Worm (Caenorhabditis elegans) whole organism, L1 larva: ENCODE results near the gene hcp-3.
A peak's percentile ranks its signal among the peaks of the same experiment; 100 is the strongest.

Experiments
- C04F5.9 ChIP-seq: sonication (generic microtip); optimal IDR thresholded peaks from 2 replicates; lab custom pipeline; 2016; ENCODE audit warnings: missing genetic modification characterization, missing compliant biosample characterization
- C16A3.4 ChIP-seq: fragments of 150-350 bp; optimal IDR thresholded peaks from 2 replicates; lab custom pipeline; 2014; ENCODE audit warnings: missing biosample characterization, missing genetic modification characterization
- Y116A8C.19 ChIP-seq: sonication (generic microtip); optimal IDR thresholded peaks from 2 replicates; lab custom pipeline; 2016; ENCODE audit warnings: missing compliant biosample characterization, missing genetic modification characterization, borderline replicate concordance
- aly-2 ChIP-seq: fragments of 150-350 bp; optimal IDR thresholded peaks from 2 replicates; lab custom pipeline; 2014; ENCODE audit warnings: missing biosample characterization, missing genetic modification characterization
- ceh-63 ChIP-seq: fragments of 200-800 bp; sonication (Bioruptor generic); optimal IDR thresholded peaks from 2 replicates; lab custom pipeline; 2018; ENCODE audit warnings: mild to moderate bottlenecking, missing genetic modification characterization, missing compliant biosample characterization
- ceh-8 ChIP-seq: fragments of 200-800 bp; sonication (Bioruptor generic); optimal IDR thresholded peaks from 2 replicates; lab custom pipeline; 2018; ENCODE audit warnings: mild to moderate bottlenecking, missing genetic modification characterization, moderate library complexity, missing compliant biosample characterization
- ceh-90 ChIP-seq: sonication (generic microtip); optimal IDR thresholded peaks from 2 replicates; lab custom pipeline; 2016; ENCODE audit warnings: missing genetic modification characterization, missing compliant biosample characterization
- dsc-1 ChIP-seq: sonication (generic microtip); optimal IDR thresholded peaks from 2 replicates; lab custom pipeline; 2016; ENCODE audit warnings: mild to moderate bottlenecking, missing genetic modification characterization, missing compliant biosample characterization
- efl-3 ChIP-seq: fragments of 200-800 bp; sonication (Bioruptor generic); optimal IDR thresholded peaks from 2 replicates; lab custom pipeline; 2018; ENCODE audit warnings: mild to moderate bottlenecking, missing genetic modification characterization, missing compliant biosample characterization
- egl-13 ChIP-seq: sonication (generic microtip); optimal IDR thresholded peaks from 2 replicates; lab custom pipeline; 2016; ENCODE audit warnings: missing genotype, missing genetic modification reagents, missing genetic modification characterization, missing compliant biosample characterization
- egl-27 ChIP-seq, 2 experiments: fragments of 150-350 bp in 1 of 2; sonication (generic microtip); optimal IDR thresholded peaks; 3 replicates each; lab custom pipeline; 2017 to 2018; ENCODE audit warnings: missing biosample characterization in 2 of 2, missing genetic modification characterization in 2 of 2, missing genetic modification reagents in 2 of 2
- elt-2 ChIP-seq: sonication (generic microtip); optimal IDR thresholded peaks from 2 replicates; lab custom pipeline; 2016; ENCODE audit warnings: missing genetic modification characterization, mild to moderate bottlenecking, inconsistent platforms, missing compliant biosample characterization, missing genetic modification reagents
- elt-3 ChIP-seq, 6 experiments: fragments of 150-350 bp in 1 of 6; sonication (generic microtip); optimal IDR thresholded peaks; 2 replicates each; lab custom pipeline; 2017 to 2018; ENCODE audit warnings: missing biosample characterization in 6 of 6, missing genetic modification characterization in 6 of 6, inconsistent platforms in 1 of 6
- ets-5 ChIP-seq: fragments of 200-800 bp; sonication (Bioruptor generic); IDR thresholded peaks from 2 replicates; pipeline ENCODE4 v1.3.6; 2022; ENCODE audit warnings: missing genetic modification characterization, missing compliant biosample characterization
- fkh-10 ChIP-seq: sonication (generic microtip); optimal IDR thresholded peaks from 2 replicates; lab custom pipeline; 2017; ENCODE audit warnings: missing biosample characterization, missing genetic modification reagents, missing genetic modification characterization
- fkh-8 ChIP-seq: sonication (generic microtip); optimal IDR thresholded peaks from 2 replicates; lab custom pipeline; 2016; ENCODE audit warnings: mild to moderate bottlenecking, missing genetic modification characterization, missing compliant biosample characterization
- fos-1 ChIP-seq: fragments of 150-350 bp; optimal IDR thresholded peaks from 2 replicates; lab custom pipeline; 2014; ENCODE audit warnings: missing biosample characterization, missing genetic modification characterization
- irx-1 ChIP-seq: sonication (generic microtip); optimal IDR thresholded peaks from 2 replicates; lab custom pipeline; 2016; ENCODE audit warnings: missing genetic modification characterization, missing compliant biosample characterization
- jun-1 ChIP-seq: fragments of 150-350 bp; optimal IDR thresholded peaks from 2 replicates; lab custom pipeline; 2014; ENCODE audit warnings: missing biosample characterization, missing genetic modification reagents, missing genetic modification characterization
- lin-13 ChIP-seq: fragments of 150-350 bp; optimal IDR thresholded peaks from 2 replicates; lab custom pipeline; 2014; ENCODE audit warnings: missing biosample characterization, missing genetic modification reagents, missing genetic modification characterization
- lin-14 ChIP-seq: fragments of 200-800 bp; sonication (Bioruptor generic); optimal IDR thresholded peaks from 2 replicates; lab custom pipeline; 2018; ENCODE audit warnings: mild to moderate bottlenecking, missing genetic modification characterization, moderate library complexity, missing compliant biosample characterization
- lin-35 ChIP-seq, 2 experiments: fragments of 150-350 bp; optimal IDR thresholded peaks; 2 replicates each; lab custom pipeline; 2014; ENCODE audit warnings: missing biosample characterization in 2 of 2, missing genetic modification characterization in 2 of 2, missing genetic modification reagents in 2 of 2
- lin-39 ChIP-seq: fragments of 150-350 bp; optimal IDR thresholded peaks from 2 replicates; lab custom pipeline; 2014; ENCODE audit warnings: missing biosample characterization, missing genetic modification reagents, missing genetic modification characterization
- lsy-2 ChIP-seq, 2 experiments: fragments of 150-350 bp; optimal IDR thresholded peaks; 2 replicates each; lab custom pipeline; 2014; ENCODE audit warnings: missing biosample characterization in 2 of 2, missing genetic modification characterization in 2 of 2
- mep-1 ChIP-seq: fragments of 150-350 bp; optimal IDR thresholded peaks from 2 replicates; lab custom pipeline; 2014; ENCODE audit warnings: missing biosample characterization, missing genetic modification characterization
- nhr-12 ChIP-seq: sonication (generic microtip); optimal IDR thresholded peaks from 2 replicates; lab custom pipeline; 2017; ENCODE audit warnings: missing biosample characterization, missing genetic modification characterization
- nhr-237 ChIP-seq: fragments of 150-350 bp; optimal IDR thresholded peaks from 2 replicates; lab custom pipeline; 2014; ENCODE audit warnings: missing biosample characterization, missing genetic modification characterization
- nhr-47 ChIP-seq: sonication (generic microtip); optimal IDR thresholded peaks from 2 replicates; lab custom pipeline; 2016; ENCODE audit warnings: mild to moderate bottlenecking, missing genetic modification characterization, moderate library complexity, missing compliant biosample characterization
- nhr-71 ChIP-seq: sonication (generic microtip); optimal IDR thresholded peaks from 2 replicates; lab custom pipeline; 2016; ENCODE audit warnings: mild to moderate bottlenecking, missing genetic modification characterization, moderate library complexity, missing compliant biosample characterization
- pag-3 ChIP-seq: sonication (generic microtip); optimal IDR thresholded peaks from 2 replicates; lab custom pipeline; 2017; ENCODE audit warnings: missing genetic modification characterization, mild to moderate bottlenecking, missing compliant biosample characterization, antibody characterized with exemption, borderline replicate concordance; ENCODE audit not compliant: insufficient read depth
- pax-3 ChIP-seq: fragments of 200-800 bp; sonication (Bioruptor generic); optimal IDR thresholded peaks from 2 replicates; lab custom pipeline; 2018; ENCODE audit warnings: mild to moderate bottlenecking, missing genetic modification characterization, moderate library complexity, missing compliant biosample characterization
- snpc-4 ChIP-seq: fragments of 150-350 bp; optimal IDR thresholded peaks from 2 replicates; lab custom pipeline; 2014; ENCODE audit warnings: missing biosample characterization, missing genetic modification characterization
- sup-37 ChIP-seq: fragments of 200-800 bp; sonication (Bioruptor generic); optimal IDR thresholded peaks from 2 replicates; lab custom pipeline; 2018; ENCODE audit warnings: mild to moderate bottlenecking, missing genetic modification characterization, missing compliant biosample characterization
- swsn-7 ChIP-seq: sonication (generic microtip); optimal IDR thresholded peaks from 2 replicates; lab custom pipeline; 2016; ENCODE audit warnings: missing genetic modification characterization, missing compliant biosample characterization
- unc-62 ChIP-seq: fragments of 150-350 bp; optimal IDR thresholded peaks from 2 replicates; lab custom pipeline; 2014; ENCODE audit warnings: missing biosample characterization, missing genetic modification reagents, missing genetic modification characterization
- unc-86 ChIP-seq: sonication (generic microtip); optimal IDR thresholded peaks from 2 replicates; lab custom pipeline; 2016; ENCODE audit warnings: missing genetic modification characterization, missing compliant biosample characterization
- unc-98 ChIP-seq: fragments of 200-800 bp; sonication (Bioruptor generic); IDR thresholded peaks from 2 replicates; pipeline ENCODE4 v1.3.6; 2022; ENCODE audit warnings: missing genetic modification characterization, missing compliant biosample characterization
- xbp-1 ChIP-seq: sonication (generic microtip); optimal IDR thresholded peaks from 2 replicates; lab custom pipeline; 2016; ENCODE audit warnings: missing genetic modification characterization, missing compliant biosample characterization
- zag-1 ChIP-seq: fragments of 150-350 bp; optimal IDR thresholded peaks from 2 replicates; lab custom pipeline; 2014; ENCODE audit warnings: missing biosample characterization, missing genetic modification characterization

hcp-3 gene

ce11 chrIII:9585314-9585713 is 31.0 kb downstream of the hcp-3 start:
- TF ChIP-seq lin-35 (GFP tag; optimal IDR thresholded peaks at IDR 0.05; lab: Kevin White, UChicago) (no peak), ceh-8 (GFP tag; lab: Kevin White, UChicago) (peak; percentile 94), unc-86 (no peak), zag-1 (tag; lab: Kevin White, UChicago) (peak; percentile 6), lin-14 (GFP tag; lab: Kevin White, UChicago) (peak; percentile 72), snpc-4 (tag; lab: Kevin White, UChicago) (no peak), lsy-2 (tag; optimal IDR thresholded peaks at IDR 0.05; lab: Kevin White, UChicago) (peak; percentile 5 to 29), fkh-8 (tag; lab: Kevin White, UChicago) (peak; percentile 38), lin-39 (tag; lab: Kevin White, UChicago) (no peak), nhr-12 (tag; lab: Kevin White, UChicago) (no peak), fkh-10 (GFP tag; lab: Kevin White, UChicago) (no peak), unc-98 (GFP tag; lab: Robert Waterston, UW) (no peak), nhr-47 (peak; percentile 36), efl-3 (GFP tag; lab: Kevin White, UChicago) (no peak), mep-1 (tag; lab: Kevin White, UChicago) (no peak), pag-3 (tag; lab: Kevin White, UChicago) (no peak), C16A3.4 (tag; lab: Kevin White, UChicago) (no peak), aly-2 (tag; lab: Kevin White, UChicago) (no peak), nhr-71 (tag; lab: Kevin White, UChicago) (peak; percentile 52), ceh-90 (tag; lab: Kevin White, UChicago) (no peak), ceh-63 (no peak)

ce11 chrIII:9583224-9583623 is 33.0 kb downstream of the hcp-3 start:
- TF ChIP-seq ceh-63 (no peak), dsc-1 (no peak), aly-2 (tag; lab: Kevin White, UChicago) (no peak), nhr-237 (no peak), fkh-8 (tag; lab: Kevin White, UChicago) (no peak), egl-13 (tag; lab: Kevin White, UChicago) (no peak), fos-1 (tag; lab: Kevin White, UChicago) (no peak), irx-1 (tag; lab: Kevin White, UChicago) (no peak), lin-13 (no peak), elt-3 (tag; optimal IDR thresholded peaks at IDR 0.05; lab: Kevin White, UChicago) (no peak), pax-3 (tag; lab: Kevin White, UChicago) (no peak), xbp-1 (no peak), ets-5 (GFP tag; lab: Robert Waterston, UW) (no peak), swsn-7 (tag; lab: Kevin White, UChicago) (no peak), sup-37 (no peak), egl-27 (tag; optimal IDR thresholded peaks at IDR 0.05; lab: Kevin White, UChicago) (no peak), jun-1 (no peak), ceh-8 (GFP tag; lab: Kevin White, UChicago) (no peak), C04F5.9 (no peak)
- TF ChIP-seq, all 84 proteins: peak for 0

ce11 chrIII:9582240-9582639 is 34.0 kb downstream of the hcp-3 start, which contains the start of gene C48B4.3:
C48B4.3 (minus strand) TSS chrIII:9582388.
- TF ChIP-seq Y116A8C.19 (tag; lab: Kevin White, UChicago): no peak
- no peak for TF ChIP-seq unc-62
- TF ChIP-seq elt-2 (tag; lab: Kevin White, UChicago): peak; percentile 6
- TF ChIP-seq fkh-8 (tag; lab: Kevin White, UChicago): no peak
